Worm (Caenorhabditis elegans) whole organism, L3 larva: ENCODE data around the gene spo-11.

Experiments
- R02D3.7 ChIP-seq: fragments of 150-350 bp; optimal IDR thresholded peaks from 2 replicates; lab custom pipeline; 2014; ENCODE audit warnings: missing biosample characterization, missing genetic modification characterization
- ZK546.5 ChIP-seq: sonication (generic microtip); optimal IDR thresholded peaks from 2 replicates; lab custom pipeline; 2017; ENCODE audit warnings: missing biosample characterization, missing genetic modification characterization
- ceh-16 ChIP-seq: sonication (generic microtip); optimal IDR thresholded peaks from 2 replicates; lab custom pipeline; 2017; ENCODE audit warnings: missing biosample characterization, missing genetic modification characterization
- ceh-28 ChIP-seq: fragments of 150-350 bp; optimal IDR thresholded peaks from 2 replicates; lab custom pipeline; 2014; ENCODE audit warnings: missing biosample characterization, missing genetic modification reagents, missing genetic modification characterization
- ceh-82 ChIP-seq: fragments of 150-350 bp; optimal IDR thresholded peaks from 2 replicates; lab custom pipeline; 2014; ENCODE audit warnings: missing biosample characterization, missing genetic modification characterization
- ceh-9 ChIP-seq: sonication (generic microtip); optimal IDR thresholded peaks from 2 replicates; lab custom pipeline; 2018; ENCODE audit warnings: missing biosample characterization, missing genetic modification characterization
- daf-12 ChIP-seq: fragments of 150-350 bp; optimal IDR thresholded peaks from 2 replicates; lab custom pipeline; 2014; ENCODE audit warnings: missing biosample characterization, missing genetic modification reagents, missing genetic modification characterization
- egl-27 ChIP-seq: sonication (generic microtip); optimal IDR thresholded peaks from 4 replicates; lab custom pipeline; 2017; ENCODE audit warnings: missing biosample characterization, missing genetic modification reagents, missing genetic modification characterization
- egl-5 ChIP-seq: fragments of 150-350 bp; optimal IDR thresholded peaks from 2 replicates; lab custom pipeline; 2017; ENCODE audit warnings: missing biosample characterization, missing genetic modification reagents, missing genetic modification characterization, inconsistent platforms
- elt-1 ChIP-seq: fragments of 150-350 bp; optimal IDR thresholded peaks from 2 replicates; lab custom pipeline; 2014; ENCODE audit warnings: missing biosample characterization, missing genetic modification characterization
- elt-3 ChIP-seq, 3 experiments: fragments of 150-350 bp in 1 of 3; sonication (generic microtip) in 2 of 3; optimal IDR thresholded peaks; 2 replicates in 2 of 3; 4 replicates in 1 of 3; lab custom pipeline; 2014 to 2017; ENCODE audit warnings: missing biosample characterization in 3 of 3, missing genetic modification characterization in 3 of 3
- eor-1 ChIP-seq, 2 experiments: fragments of 150-350 bp; optimal IDR thresholded peaks; 2 replicates each; lab custom pipeline; 2014 to 2018; ENCODE audit warnings: missing biosample characterization in 2 of 2, missing genetic modification characterization in 2 of 2
- fkh-10 ChIP-seq: sonication (generic microtip); optimal IDR thresholded peaks from 2 replicates; lab custom pipeline; 2017; ENCODE audit warnings: missing biosample characterization, missing genetic modification reagents, missing genetic modification characterization
- fos-1 ChIP-seq: fragments of 150-350 bp; optimal IDR thresholded peaks from 2 replicates; lab custom pipeline; 2014; ENCODE audit warnings: missing biosample characterization, missing genetic modification characterization
- hmg-11 ChIP-seq: sonication (generic microtip); optimal IDR thresholded peaks from 2 replicates; lab custom pipeline; 2016; ENCODE audit warnings: missing genetic modification characterization, missing compliant biosample characterization
- jun-1 ChIP-seq: fragments of 150-350 bp; optimal IDR thresholded peaks from 2 replicates; lab custom pipeline; 2014; ENCODE audit warnings: missing biosample characterization, missing genetic modification reagents, missing genetic modification characterization
- lin-15B ChIP-seq: fragments of 150-350 bp; optimal IDR thresholded peaks from 2 replicates; lab custom pipeline; 2014; ENCODE audit warnings: missing biosample characterization, missing genetic modification characterization
- lin-39 ChIP-seq: fragments of 150-350 bp; optimal IDR thresholded peaks from 2 replicates; lab custom pipeline; 2018; ENCODE audit warnings: missing biosample characterization, missing genetic modification reagents, missing genetic modification characterization
- lsy-12 ChIP-seq: sonication (generic microtip); optimal IDR thresholded peaks from 2 replicates; lab custom pipeline; 2016; ENCODE audit warnings: mild to moderate bottlenecking, missing genetic modification characterization, missing compliant biosample characterization
- mml-1 ChIP-seq: fragments of 150-350 bp; sonication (generic microtip); optimal IDR thresholded peaks from 3 replicates; lab custom pipeline; 2014; ENCODE audit warnings: missing biosample characterization, missing genetic modification characterization
- nfya-1 ChIP-seq: sonication (generic microtip); optimal IDR thresholded peaks from 2 replicates; lab custom pipeline; 2017; ENCODE audit warnings: missing genetic modification characterization, mild to moderate bottlenecking, missing compliant biosample characterization, antibody characterized with exemption, moderate library complexity; ENCODE audit not compliant: insufficient read depth
- nhr-11 ChIP-seq: fragments of 150-350 bp; optimal IDR thresholded peaks from 2 replicates; lab custom pipeline; 2014; ENCODE audit warnings: missing biosample characterization, missing genetic modification characterization
- nhr-12 ChIP-seq: fragments of 150-350 bp; optimal IDR thresholded peaks from 2 replicates; lab custom pipeline; 2014; ENCODE audit warnings: missing biosample characterization, missing genetic modification characterization
- nhr-23 ChIP-seq: fragments of 150-350 bp; optimal IDR thresholded peaks from 2 replicates; lab custom pipeline; 2014; ENCODE audit warnings: missing biosample characterization, missing genetic modification reagents, missing genetic modification characterization
- nhr-237 ChIP-seq: fragments of 150-350 bp; optimal IDR thresholded peaks from 2 replicates; lab custom pipeline; 2014; ENCODE audit warnings: missing biosample characterization, missing genetic modification characterization
- nhr-25 ChIP-seq: sonication (generic microtip); optimal IDR thresholded peaks from 2 replicates; lab custom pipeline; 2017; ENCODE audit warnings: missing biosample characterization, missing genetic modification characterization
- nhr-28 ChIP-seq: fragments of 150-350 bp; optimal IDR thresholded peaks from 2 replicates; lab custom pipeline; 2014; ENCODE audit warnings: missing biosample characterization, missing genetic modification characterization
- nhr-43 ChIP-seq: sonication (generic microtip); optimal IDR thresholded peaks from 2 replicates; lab custom pipeline; 2016; ENCODE audit warnings: mild to moderate bottlenecking, missing genetic modification characterization, missing compliant biosample characterization; ENCODE audit not compliant: poor library complexity, severe bottlenecking
- nhr-67 ChIP-seq: fragments of 150-350 bp; optimal IDR thresholded peaks from 2 replicates; lab custom pipeline; 2014; ENCODE audit warnings: missing biosample characterization, missing genetic modification characterization
- nhr-76 ChIP-seq: fragments of 150-350 bp; sonication (generic microtip); optimal IDR thresholded peaks from 5 replicates; lab custom pipeline; 2014; ENCODE audit warnings: missing biosample characterization, missing genetic modification characterization
- pha-4 ChIP-seq: fragments of 150-350 bp; optimal IDR thresholded peaks from 2 replicates; lab custom pipeline; 2014; ENCODE audit warnings: missing biosample characterization, missing genetic modification reagents, missing genetic modification characterization
- pqm-1 ChIP-seq: fragments of 150-350 bp; optimal IDR thresholded peaks from 2 replicates; lab custom pipeline; 2017; ENCODE audit warnings: missing biosample characterization, missing genetic modification characterization, inconsistent platforms
- sea-2 ChIP-seq: fragments of 150-350 bp; sonication (generic microtip); optimal IDR thresholded peaks from 4 replicates; lab custom pipeline; 2014; ENCODE audit warnings: missing biosample characterization, missing genetic modification reagents, missing genetic modification characterization
- skn-1 ChIP-seq: fragments of 150-350 bp; optimal IDR thresholded peaks from 2 replicates; lab custom pipeline; 2014; ENCODE audit warnings: missing biosample characterization, missing genetic modification characterization
- snpc-4 ChIP-seq: fragments of 150-350 bp; optimal IDR thresholded peaks from 2 replicates; lab custom pipeline; 2014; ENCODE audit warnings: missing biosample characterization, missing genetic modification characterization
- tbx-2 ChIP-seq: sonication (generic microtip); optimal IDR thresholded peaks from 2 replicates; lab custom pipeline; 2016; ENCODE audit warnings: mild to moderate bottlenecking, missing genetic modification characterization, missing compliant biosample characterization
- unc-39 ChIP-seq: sonication (generic microtip); optimal IDR thresholded peaks from 4 replicates; lab custom pipeline; 2017; ENCODE audit warnings: missing biosample characterization, missing genetic modification characterization
- unc-62 ChIP-seq: fragments of 150-350 bp; sonication (generic microtip); optimal IDR thresholded peaks from 4 replicates; lab custom pipeline; 2014; ENCODE audit warnings: missing biosample characterization, missing genetic modification reagents, missing genetic modification characterization
- ztf-11 ChIP-seq: fragments of 150-350 bp; optimal IDR thresholded peaks from 2 replicates; lab custom pipeline; 2014; ENCODE audit warnings: missing biosample characterization, missing genetic modification characterization
- ztf-4 ChIP-seq: fragments of 150-350 bp; optimal IDR thresholded peaks from 2 replicates; lab custom pipeline; 2014; ENCODE audit warnings: missing biosample characterization, missing genetic modification characterization

spo-11 gene

DNA sequence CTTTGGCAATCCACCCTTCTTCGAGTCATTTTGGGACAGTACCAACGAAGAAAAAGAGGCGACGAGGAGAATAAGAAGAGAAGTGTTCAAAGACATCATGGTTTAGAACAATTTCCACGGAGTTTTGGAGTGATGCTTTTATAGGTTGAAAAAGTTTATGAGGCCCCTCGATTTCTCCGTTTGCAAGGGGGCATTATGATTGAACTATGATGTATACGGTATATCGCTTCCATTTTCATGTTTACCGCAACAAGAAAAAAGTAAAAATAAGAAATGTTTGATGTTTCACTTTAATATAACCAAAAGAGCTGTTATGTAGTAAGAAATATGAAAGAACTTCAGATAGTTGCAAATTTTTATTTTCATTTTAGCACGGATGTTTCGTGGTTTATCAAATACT is 23.3 kb downstream of the spo-11 start, which contains the start of gene srlf-18:
Gene srlf-18, minus strand, starts transcription at position 101 of the 400 bp plus-strand sequence.
- TF ChIP-seq ceh-9 (tag; lab: Kevin White, UChicago) (no peak), lsy-12 (no peak)

DNA sequence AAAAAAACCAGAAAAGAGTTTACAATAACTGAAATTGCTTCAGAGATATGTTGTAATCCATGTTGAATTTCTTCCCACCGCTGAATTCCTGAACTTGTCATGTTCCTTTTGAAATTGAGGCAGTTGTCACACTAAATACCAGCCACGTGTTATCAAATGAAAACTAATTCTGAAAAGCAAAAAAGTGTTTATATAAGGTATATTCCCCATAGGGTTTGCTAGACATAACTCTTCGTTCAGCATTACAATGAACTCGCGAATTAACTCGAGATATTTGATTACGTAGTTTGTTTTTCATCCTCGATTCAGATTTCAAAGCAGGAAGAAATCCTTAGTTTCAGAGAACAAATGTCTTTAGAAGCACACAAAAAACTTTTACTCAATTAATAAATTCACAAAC is 24.4 kb downstream of the spo-11 start, which contains the start of gene str-3:
Gene str-3, minus strand, starts transcription at position 101 of the 400 bp plus-strand sequence.
- no peak for TF ChIP-seq ZK546.5 (tag; lab: Kevin White, UChicago)
- no peak for TF ChIP-seq nhr-12
- TF ChIP-seq lin-15B, result no peak
- TF ChIP-seq nhr-43 (tag; lab: Kevin White, UChicago), result no peak
- TF ChIP-seq unc-62 (GFP tag; lab: Kevin White, UChicago), result no peak
- TF ChIP-seq ztf-4 (tag; lab: Kevin White, UChicago), result no peak
- TF ChIP-seq daf-12, result no peak
- no peak for TF ChIP-seq nfya-1 (tag; lab: Kevin White, UChicago)
- no peak for TF ChIP-seq jun-1

DNA sequence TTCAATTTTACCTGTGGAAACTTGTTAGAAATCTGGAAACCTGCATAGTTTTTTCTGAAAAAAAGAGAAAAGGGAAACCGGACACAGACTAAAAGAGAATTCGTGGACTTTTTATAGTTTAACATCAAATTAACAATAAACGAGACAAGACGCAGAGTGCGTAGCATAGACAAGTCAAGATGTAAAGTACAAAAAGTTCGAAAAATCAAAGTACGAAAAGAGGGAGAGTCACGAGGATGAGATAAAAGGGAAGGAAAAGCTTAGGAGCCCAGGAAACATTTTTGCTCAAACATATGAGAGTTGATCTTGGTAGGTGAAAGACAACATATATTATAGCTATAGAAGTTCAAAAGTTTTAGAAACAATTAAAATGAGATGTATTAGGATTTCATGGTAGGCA is 26.9 kb downstream of the spo-11 start, which contains the start of gene M7.12:
Gene M7.12, minus strand, starts transcription at position 188 of the 400 bp plus-strand sequence.
- peak; percentile 37 for TF ChIP-seq pqm-1
- TF ChIP-seq nhr-28 (tag; lab: Kevin White, UChicago), result no peak
- TF ChIP-seq nhr-76 (tag; lab: Kevin White, UChicago), result peak; percentile 76
- peak; percentile 7 for TF ChIP-seq nfya-1 (tag; lab: Kevin White, UChicago)
- no peak for TF ChIP-seq nhr-11 (tag; lab: Kevin White, UChicago)
- TF ChIP-seq snpc-4 (tag; lab: Kevin White, UChicago), result no peak
- no peak for TF ChIP-seq skn-1 (tag; lab: Kevin White, UChicago)

DNA sequence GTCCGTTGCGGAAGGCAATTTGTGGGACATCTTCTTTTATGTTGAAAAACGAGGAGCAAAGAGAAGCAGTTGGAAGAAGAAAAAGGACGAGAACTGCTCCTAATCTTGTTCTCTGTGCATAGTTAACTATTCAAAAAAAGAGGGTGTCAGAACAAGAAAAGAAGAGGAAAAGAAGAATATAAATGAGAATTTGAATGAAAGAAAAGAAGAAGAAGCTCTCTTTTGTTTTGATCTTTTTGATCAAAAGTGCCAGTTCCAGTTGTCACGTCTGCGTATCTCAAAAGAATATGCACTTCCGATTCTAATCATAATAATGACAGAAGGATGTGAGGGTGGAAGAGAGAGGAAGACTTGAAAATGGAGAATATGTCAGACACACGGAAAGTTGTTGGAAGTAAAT is 29.7 kb downstream of the spo-11 start, which contains the start of gene M7.8:
Gene M7.8, minus strand, starts transcription at position 112 of the 400 bp plus-strand sequence.
- TF ChIP-seq fos-1 (tag; lab: Kevin White, UChicago) (no peak), pha-4 (tag; lab: Kevin White, UChicago) (no peak), fkh-10 (peak; percentile 76)

DNA sequence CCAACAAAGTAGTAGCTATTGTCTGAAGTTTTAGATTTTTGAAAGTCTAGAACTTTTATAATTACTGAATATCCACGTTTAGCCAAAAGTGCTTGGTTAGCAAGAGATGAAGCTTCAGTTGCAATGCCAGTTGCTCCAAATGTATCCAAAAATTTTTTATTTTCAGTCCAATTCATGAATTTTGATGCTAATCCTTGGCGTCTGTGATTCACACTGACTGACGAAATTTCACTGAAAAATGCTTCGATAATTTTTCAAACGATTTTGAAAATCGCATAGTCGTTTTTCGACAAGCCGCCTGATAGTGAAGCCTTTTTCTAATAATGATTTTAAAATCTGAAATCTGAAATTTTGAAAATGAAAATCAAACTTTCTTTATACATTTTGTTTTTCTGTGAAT is 30.6 kb downstream of the spo-11 start:
- TF ChIP-seq unc-39 (tag; lab: Kevin White, UChicago) (no peak), ZK546.5 (tag; lab: Kevin White, UChicago) (no peak), eor-1 (tag; optimal IDR thresholded peaks at IDR 0.05; lab: Kevin White, UChicago) (no peak), nhr-67 (no peak), snpc-4 (tag; lab: Kevin White, UChicago) (no peak), ceh-82 (tag; lab: Kevin White, UChicago) (no peak), R02D3.7 (tag; lab: Kevin White, UChicago) (no peak), lsy-12 (no peak), unc-62 (GFP tag; lab: Kevin White, UChicago) (no peak), ceh-28 (tag; lab: Kevin White, UChicago) (no peak), mml-1 (tag; lab: Kevin White, UChicago) (no peak), elt-1 (no peak), nfya-1 (tag; lab: Kevin White, UChicago) (no peak), lin-39 (tag; lab: Kevin White, UChicago) (no peak), fkh-10 (no peak)
- TF ChIP-seq, all 47 proteins: peak for 0

DNA sequence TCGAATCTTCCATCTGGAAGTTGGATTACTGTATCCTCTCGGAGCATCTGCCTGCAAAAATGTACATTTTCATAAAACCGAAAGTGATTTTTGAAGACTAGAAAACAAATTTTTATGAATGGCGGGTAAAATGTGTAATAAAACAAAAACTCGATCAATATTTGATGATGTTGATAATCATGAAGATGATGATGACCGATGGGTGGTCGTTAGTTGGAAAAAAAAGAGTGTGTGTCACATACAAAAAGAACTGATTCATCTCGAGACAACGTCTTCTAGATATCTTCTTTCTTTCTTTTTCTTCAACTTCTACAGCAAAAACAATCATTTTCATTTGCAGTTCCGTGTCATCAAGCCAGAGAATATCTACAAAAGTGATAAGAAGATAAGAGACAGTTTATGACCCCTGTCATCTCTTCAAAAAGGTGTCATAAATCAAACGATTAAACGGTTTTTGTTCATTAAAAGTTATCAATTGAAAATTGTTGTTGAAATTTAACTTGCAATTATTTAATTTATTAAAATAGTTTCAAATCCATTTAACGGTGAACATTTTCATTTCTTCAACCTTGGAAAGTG is 32.1 kb downstream of the spo-11 start, which contains the start of gene bcc-1:
Gene bcc-1, minus strand, starts transcription at position 51 of the 579 bp plus-strand sequence.
- TF ChIP-seq nhr-28 (tag; lab: Kevin White, UChicago) (no peak), egl-27 (peak; percentile 1), nfya-1 (tag; lab: Kevin White, UChicago) (no peak), jun-1 (no peak), lsy-12 (no peak), ceh-16 (tag; lab: Kevin White, UChicago) (no peak), egl-5 (no peak), nhr-237 (no peak), fos-1 (tag; lab: Kevin White, UChicago) (no peak), mml-1 (tag; lab: Kevin White, UChicago) (no peak), ztf-11 (tag; lab: Kevin White, UChicago) (no peak), unc-39 (tag; lab: Kevin White, UChicago) (no peak), daf-12 (no peak), snpc-4 (tag; lab: Kevin White, UChicago) (no peak), nhr-43 (tag; lab: Kevin White, UChicago) (peak; percentile 0), sea-2 (GFP tag; lab: Kevin White, UChicago) (no peak), tbx-2 (no peak), pqm-1 (no peak), nhr-67 (no peak), hmg-11 (tag; lab: Kevin White, UChicago) (no peak), nhr-23 (tag; lab: Kevin White, UChicago) (peak; percentile 88), R02D3.7 (tag; lab: Kevin White, UChicago) (no peak), elt-3 (tag; optimal IDR thresholded peaks at IDR 0.05; lab: Kevin White, UChicago) (peak in 1 of 3 experiments; percentile 57), nhr-25 (no peak), unc-62 (GFP tag; lab: Kevin White, UChicago) (peak; percentile 69)
